Worm (Caenorhabditis elegans): ENCODE results near the gene sqv-7.

Gene sqv-7

ce11 chrII:6968191-6968675 lies 44.3 kb downstream of the sqv-7 start (continued):
- TF ChIP-seq F22D6.2 (tag; optimal IDR thresholded peaks at IDR 0.05) (no peak), Y53F4B.3 (GFP tag; IDR thresholded peaks at IDR 0.05) (peak; percentile 29; the same call in 1 of the 2 replicates), madf-10 (tag; optimal IDR thresholded peaks at IDR 0.05) (peak; percentile 42), unc-130 (GFP tag; optimal IDR thresholded peaks at IDR 0.05) (peak; percentile 85), lin-40 (tag; optimal IDR thresholded peaks at IDR 0.05) (peak; percentile 57), let-526 (GFP tag; IDR thresholded peaks at IDR 0.05) (peak; percentile 78; the same call in 1 of the 2 replicates), lag-1 (GFP tag; IDR thresholded peaks at IDR 0.05) (no peak), K11D2.4 (GFP tag; IDR thresholded peaks at IDR 0.05) (peak; percentile 57; the same call in 1 of the 2 replicates), aptf-3 (GFP tag; IDR thresholded peaks at IDR 0.05) (0 out of 2 replicates have a peak, but pooled peaks have one; percentile 62), mel-28 (tag; optimal IDR thresholded peaks at IDR 0.05; ENCODE audit: borderline replicate concordance) (peak; percentile 4), xnd-1 (tag; optimal IDR thresholded peaks at IDR 0.05) (peak; percentile 55), egrh-3 (GFP tag; IDR thresholded peaks at IDR 0.05) (peak; percentile 74), T26A5.8 (tag; optimal IDR thresholded peaks at IDR 0.05) (peak; percentile 49), F55B11.4 (tag; optimal IDR thresholded peaks at IDR 0.05; ENCODE audit: borderline replicate concordance, insufficient read depth) (no peak), cebp-1 (GFP tag; IDR thresholded peaks at IDR 0.05) (no peak), cebp-1 (tag; optimal IDR thresholded peaks at IDR 0.05) (peak; percentile 62), snpc-1.3 (tag; optimal IDR thresholded peaks at IDR 0.05; ENCODE audit: insufficient read depth) (peak; percentile 70), sea-2 (GFP tag; IDR thresholded peaks at IDR 0.05) (0 out of 2 replicates have a peak, but pooled peaks have one; percentile 76), madf-6 (GFP tag; IDR thresholded peaks at IDR 0.05) (peak; percentile 88), tbp1 (GFP tag; optimal IDR thresholded peaks at IDR 0.05) (peak; percentile 79), rcor-1 (GFP tag; IDR thresholded peaks at IDR 0.05) (peak; percentile 84), lin-26 (GFP tag; IDR thresholded peaks at IDR 0.05) (peak; percentile 74; the same call in 1 of the 2 replicates), let-607 (tag; optimal IDR thresholded peaks at IDR 0.05) (no peak), ekl-4 (GFP tag; IDR thresholded peaks at IDR 0.05) (peak; percentile 93), athp-1 (tag; optimal IDR thresholded peaks at IDR 0.05) (peak; percentile 87), Y56A3A.18 (GFP tag; IDR thresholded peaks at IDR 0.05) (0 out of 2 replicates have a peak, but pooled peaks have one; percentile 84), pha-4 (tag; optimal IDR thresholded peaks at IDR 0.05) (no peak), ZK185.1 (tag; optimal IDR thresholded peaks at IDR 0.05; ENCODE audit: poor library complexity, severe bottlenecking) (peak; percentile 35), sdz-38 (tag; optimal IDR thresholded peaks at IDR 0.05) (no peak), bed-1 (GFP tag; IDR thresholded peaks at IDR 0.05) (no peak), D2030.7 (GFP tag; IDR thresholded peaks at IDR 0.05) (peak; percentile 97), lsy-27 (tag; optimal IDR thresholded peaks at IDR 0.05; ENCODE audit: borderline replicate concordance, insufficient read depth) (no peak), Y95B8A.8 (GFP tag; IDR thresholded peaks at IDR 0.05) (peak; percentile 81), mxl-1 (tag; optimal IDR thresholded peaks at IDR 0.05) (no peak), ztf-3 (GFP tag; optimal IDR thresholded peaks at IDR 0.05) (peak; percentile 9), mcd-1 (GFP tag; IDR thresholded peaks at IDR 0.05) (peak; percentile 81), nfya-1 (tag; optimal IDR thresholded peaks at IDR 0.05; ENCODE audit: borderline replicate concordance, insufficient read depth) (no peak), F49E8.2 (tag; optimal IDR thresholded peaks at IDR 0.05; ENCODE audit: insufficient read depth) (peak; percentile 85), ceh-58 (GFP tag; IDR thresholded peaks at IDR 0.05) (no peak), lir-1 (GFP tag; conservative IDR thresholded peaks at IDR 0.05) (peak; percentile 65), aptf-2 (GFP tag; conservative IDR thresholded peaks at IDR 0.05) (0 out of 2 replicates have a peak, but pooled peaks have one; percentile 43), rpc-1 (optimal IDR thresholded peaks at IDR 0.05) (no peak), rpc-1 (tag; optimal IDR thresholded peaks at IDR 0.05) (peak; percentile 4), egl-18 (GFP tag; IDR thresholded peaks at IDR 0.05) (0 out of 2 replicates have a peak, but pooled peaks have one; percentile 53), Y67H2A.10 (GFP tag; conservative IDR thresholded peaks at IDR 0.05) (0 out of 2 replicates have a peak, but pooled peaks have one; percentile 11), him-1 (tag; optimal IDR thresholded peaks at IDR 0.05) (peak; percentile 47), somi-1 (GFP tag; optimal IDR thresholded peaks at IDR 0.05) (no peak)

All from whole organism, young adult.